Worm (Caenorhabditis elegans): ENCODE results near the gene T28C6.7.

DNA sequence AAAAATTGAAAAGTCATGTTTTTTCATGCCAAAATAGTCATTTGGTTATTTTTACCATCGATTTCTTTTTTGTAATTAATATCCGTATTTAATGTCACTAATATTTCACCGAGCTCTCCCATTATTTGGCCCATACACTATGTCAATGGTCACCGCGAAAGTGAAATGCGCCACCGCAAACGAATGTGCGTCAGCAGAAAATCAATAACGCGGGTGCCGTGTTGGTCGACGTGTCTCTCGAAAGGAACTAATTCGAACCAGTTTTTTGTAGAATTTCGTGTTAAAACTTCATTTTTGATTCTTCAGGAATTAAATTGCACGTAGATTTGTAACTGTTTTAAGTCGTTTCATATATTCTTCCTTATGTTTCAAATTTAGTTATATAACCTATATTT, 997 bp upstream of the T28C6.7 start:
- no peak for TF ChIP-seq tbx-2 (tag; optimal IDR thresholded peaks at IDR 0.05)
- no peak for TF ChIP-seq daf-12 (tag; optimal IDR thresholded peaks at IDR 0.05)
- no peak for TF ChIP-seq egl-27 (tag; optimal IDR thresholded peaks at IDR 0.05)
- no peak for TF ChIP-seq ztf-4 (tag; optimal IDR thresholded peaks at IDR 0.05)
- TF ChIP-seq nhr-237 (tag; optimal IDR thresholded peaks at IDR 0.05), result no peak
- TF ChIP-seq fos-1 (tag; optimal IDR thresholded peaks at IDR 0.05), result no peak
- no peak for TF ChIP-seq aly-2 (tag; optimal IDR thresholded peaks at IDR 0.05)
- no peak for TF ChIP-seq zag-1 (tag; optimal IDR thresholded peaks at IDR 0.05)
- no peak for TF ChIP-seq mdl-1 (tag; optimal IDR thresholded peaks at IDR 0.05)
